Worm (Caenorhabditis elegans): Measurements from ENCODE around the gene ugt-12.

- no peak for TF ChIP-seq pha-4 (GFP tag; IDR thresholded peaks at IDR 0.05)
- no peak for TF ChIP-seq pha-4 (tag; optimal IDR thresholded peaks at IDR 0.05)
- no peak for TF ChIP-seq set-16 (GFP tag; IDR thresholded peaks at IDR 0.05)
- TF ChIP-seq daf-19 (GFP tag; conservative IDR thresholded peaks at IDR 0.05): no peak
Measured at ce11 chrV:4839913-4840312, 49.5 kb downstream of the ugt-12 start, which contains the start of gene nas-9.
